Fruit fly (Drosophila melanogaster) whole organism, embryonic: ENCODE results near the gene loqs.

Experiments used
- Abd-B ChIP-seq: fragments of 200-800 bp; sonication (Bioruptor generic); optimal IDR thresholded peaks from 2 replicates; lab custom pipeline; 2018; ENCODE audit warnings: missing biosample characterization, mild to moderate bottlenecking, missing genetic modification characterization, moderate library complexity
- Awh ChIP-seq: fragments of 200-800 bp; sonication (Bioruptor generic); IDR thresholded peaks from 2 replicates; pipeline ENCODE4, ENCODE4 v1.3.6; 2022; ENCODE audit warnings: missing biosample characterization, missing genetic modification characterization
- BEAF-32 ChIP-seq: fragments of 200-800 bp; sonication (Bioruptor generic); optimal IDR thresholded peaks from 3 replicates; lab custom pipeline; 2017; ENCODE audit warnings: missing biosample characterization, missing genetic modification characterization, mild to moderate bottlenecking, moderate library complexity, missing genetic modification reagents
- CG10209 ChIP-seq: fragments of 200-800 bp; sonication (Bioruptor generic); optimal IDR thresholded peaks from 3 replicates; lab custom pipeline; 2017; ENCODE audit warnings: missing biosample characterization, mild to moderate bottlenecking, missing genetic modification characterization, missing genetic modification reagents
- CG10462 ChIP-seq: fragments of 200-800 bp; sonication (Bioruptor generic); optimal IDR thresholded peaks from 2 replicates; lab custom pipeline; 2016; ENCODE audit warnings: missing biosample characterization, missing genetic modification characterization
- CG12155 ChIP-seq: fragments of 200-800 bp; sonication (Bioruptor generic); optimal IDR thresholded peaks from 3 replicates; lab custom pipeline; 2016; ENCODE audit warnings: missing biosample characterization, missing genetic modification characterization
- CG12659 ChIP-seq: fragments of 200-800 bp; sonication (Bioruptor generic); optimal IDR thresholded peaks from 3 replicates; lab custom pipeline; 2017; ENCODE audit warnings: mild to moderate bottlenecking, missing biosample characterization, missing genetic modification reagents, missing genetic modification characterization
- CG14441 ChIP-seq: fragments of 200-800 bp; sonication (Bioruptor generic); IDR thresholded peaks from 2 replicates; pipeline ENCODE4 v1.3.6; 2022; ENCODE audit warnings: missing biosample characterization, missing genetic modification characterization
- CG17829 ChIP-seq: fragments of 200-800 bp; optimal IDR thresholded peaks from 2 replicates; lab custom pipeline; 2019; ENCODE audit warnings: missing biosample characterization, mild to moderate bottlenecking, missing genetic modification characterization, moderate library complexity
- CG18619 ChIP-seq: fragments of 200-800 bp; sonication (Bioruptor generic); optimal IDR thresholded peaks from 3 replicates; lab custom pipeline; 2017; ENCODE audit warnings: missing biosample characterization, mild to moderate bottlenecking, missing genetic modification characterization
- CG2199 ChIP-seq: fragments of 200-800 bp; sonication (Bioruptor generic); IDR thresholded peaks from 3 replicates; pipeline ENCODE4 v1.3.6; 2022; ENCODE audit warnings: missing biosample characterization, missing genetic modification characterization
- CG2678 ChIP-seq: fragments of 200-800 bp; sonication (Bioruptor generic); optimal IDR thresholded peaks from 3 replicates; lab custom pipeline; 2019; ENCODE audit warnings: missing biosample characterization, mild to moderate bottlenecking, missing genetic modification characterization, moderate library complexity
- CG31365 ChIP-seq: fragments of 200-800 bp; sonication (Bioruptor generic); optimal IDR thresholded peaks from 2 replicates; lab custom pipeline; 2018; ENCODE audit warnings: missing biosample characterization, mild to moderate bottlenecking, missing genetic modification characterization
- CG33557 ChIP-seq: fragments of 200-800 bp; sonication (Bioruptor generic); optimal IDR thresholded peaks from 2 replicates; lab custom pipeline; 2019; ENCODE audit warnings: missing biosample characterization, mild to moderate bottlenecking, missing genetic modification characterization, moderate library complexity
- CG4282 ChIP-seq: fragments of 200-800 bp; sonication (Bioruptor generic); optimal IDR thresholded peaks from 2 replicates; lab custom pipeline; 2016; ENCODE audit warnings: missing biosample characterization, missing genetic modification characterization
- CG4707 ChIP-seq: fragments of 200-800 bp; sonication (Bioruptor generic); optimal IDR thresholded peaks from 2 replicates; lab custom pipeline; 2018; ENCODE audit warnings: missing biosample characterization, mild to moderate bottlenecking, missing genetic modification characterization, moderate library complexity
- CG6854 ChIP-seq: fragments of 200-800 bp; sonication (Bioruptor generic); optimal IDR thresholded peaks from 3 replicates; lab custom pipeline; 2017; ENCODE audit warnings: missing biosample characterization, mild to moderate bottlenecking, missing genetic modification characterization
- CG7556 ChIP-seq: fragments of 200-800 bp; sonication (Bioruptor generic); optimal IDR thresholded peaks from 2 replicates; lab custom pipeline; 2017; ENCODE audit warnings: missing biosample characterization, mild to moderate bottlenecking, missing genetic modification characterization
- CG8359 ChIP-seq: fragments of 200-800 bp; sonication (Bioruptor generic); optimal IDR thresholded peaks from 2 replicates; lab custom pipeline; 2017; ENCODE audit warnings: missing biosample characterization, mild to moderate bottlenecking, missing genetic modification characterization, borderline replicate concordance
- CG8765 ChIP-seq: fragments of 200-800 bp; sonication (Bioruptor generic); IDR thresholded peaks from 2 replicates; pipeline ENCODE4 v1.3.6; 2022; ENCODE audit warnings: missing biosample characterization, missing genetic modification characterization
- CG9876 ChIP-seq: fragments of 200-800 bp; sonication (Bioruptor generic); optimal IDR thresholded peaks from 2 replicates; lab custom pipeline; 2016; ENCODE audit warnings: missing biosample characterization, missing genetic modification characterization
- CkIIα-i1 ChIP-seq: fragments of 200-800 bp; sonication (Bioruptor generic); IDR thresholded peaks from 2 replicates; pipeline ENCODE4 v1.3.6; 2022; ENCODE audit warnings: missing biosample characterization, missing genetic modification characterization
- H2.0 ChIP-seq: fragments of 200-800 bp; sonication (Bioruptor generic); IDR thresholded peaks from 2 replicates; pipeline ENCODE4 v1.3.6; 2022; ENCODE audit warnings: missing biosample characterization, missing genetic modification characterization
- HLH4C ChIP-seq: fragments of 200-800 bp; sonication (Bioruptor generic); IDR thresholded peaks from 3 replicates; pipeline ENCODE4 v1.3.6; 2022; ENCODE audit warnings: missing biosample characterization, missing genetic modification characterization; ENCODE audit not compliant: partially characterized antibody
- Hey ChIP-seq: fragments of 200-800 bp; sonication (Bioruptor generic); optimal IDR thresholded peaks from 3 replicates; lab custom pipeline; 2018; ENCODE audit warnings: missing biosample characterization, mild to moderate bottlenecking, missing genetic modification characterization
- Mad ChIP-seq: fragments of 200-800 bp; sonication (Bioruptor generic); optimal IDR thresholded peaks from 2 replicates; lab custom pipeline; 2016; ENCODE audit warnings: missing biosample characterization, missing genetic modification characterization
- Nf-YC ChIP-seq: fragments of 200-800 bp; optimal IDR thresholded peaks from 3 replicates; lab custom pipeline; 2019; ENCODE audit warnings: missing biosample characterization, mild to moderate bottlenecking, missing genetic modification characterization, moderate library complexity
- Scr ChIP-seq: fragments of 200-800 bp; sonication (Bioruptor generic); IDR thresholded peaks from 2 replicates; pipeline ENCODE4 v1.3.6; 2022; ENCODE audit warnings: missing biosample characterization, missing genetic modification characterization; ENCODE audit not compliant: partially characterized antibody
- Sin3A ChIP-seq: fragments of >200 bp; optimal IDR thresholded peaks from 2 replicates; lab custom pipeline; 2018
- btn ChIP-seq: fragments of 200-800 bp; sonication (Bioruptor generic); optimal IDR thresholded peaks from 2 replicates; lab custom pipeline; 2016; ENCODE audit warnings: missing biosample characterization, missing genetic modification characterization
- chif ChIP-seq, 2 experiments: fragments of 200-800 bp; sonication (Bioruptor generic); optimal IDR thresholded peaks; 3 replicates each; lab custom pipeline; 2016; ENCODE audit warnings: missing biosample characterization in 2 of 2, missing genetic modification characterization in 2 of 2
- dan ChIP-seq: fragments of 200-800 bp; sonication (Bioruptor generic); IDR thresholded peaks from 2 replicates; pipeline ENCODE4 v1.3.6; 2022; ENCODE audit warnings: missing biosample characterization, missing genetic modification characterization
- dpn ChIP-seq, 2 experiments: fragments of 200-800 bp; sonication (Bioruptor generic); optimal IDR thresholded peaks; 3 replicates each; lab custom pipeline; 2016; ENCODE audit warnings: missing biosample characterization in 2 of 2, missing genetic modification characterization in 2 of 2
- esg ChIP-seq: fragments of 200-800 bp; sonication (Bioruptor generic); conservative IDR thresholded peaks from 2 replicates; pipeline ENCODE4 v1.3.6; 2022; ENCODE audit warnings: missing biosample characterization, missing genetic modification characterization
- eyg ChIP-seq: fragments of 200-800 bp; sonication (Bioruptor generic); optimal IDR thresholded peaks from 3 replicates; lab custom pipeline; 2016; ENCODE audit warnings: missing biosample characterization, missing genetic modification characterization
- fd64A ChIP-seq: fragments of 200-800 bp; sonication (Bioruptor generic); optimal IDR thresholded peaks from 3 replicates; lab custom pipeline; 2018; ENCODE audit warnings: missing biosample characterization, mild to moderate bottlenecking, missing genetic modification characterization
- gce ChIP-seq: fragments of 200-800 bp; sonication (Bioruptor generic); IDR thresholded peaks from 3 replicates; pipeline ENCODE4 v1.3.6; 2022; ENCODE audit warnings: missing biosample characterization, missing genetic modification characterization
- gcm2 ChIP-seq: fragments of 200-800 bp; sonication (Bioruptor generic); optimal IDR thresholded peaks from 2 replicates; lab custom pipeline; 2016; ENCODE audit warnings: missing biosample characterization, missing genetic modification characterization
- gfzf ChIP-seq: fragments of 200-800 bp; sonication (Bioruptor generic); optimal IDR thresholded peaks from 2 replicates; lab custom pipeline; 2016; ENCODE audit warnings: missing biosample characterization, mild to moderate bottlenecking, missing genetic modification characterization, moderate library complexity
- nerfin-2 ChIP-seq: fragments of 200-800 bp; sonication (Bioruptor generic); IDR thresholded peaks from 2 replicates; pipeline ENCODE4 v1.3.6; 2022; ENCODE audit warnings: missing biosample characterization, missing genetic modification characterization; ENCODE audit not compliant: partially characterized antibody
- oc ChIP-seq: fragments of 200-800 bp; sonication (Bioruptor generic); optimal IDR thresholded peaks from 2 replicates; lab custom pipeline; 2018; ENCODE audit warnings: missing biosample characterization, mild to moderate bottlenecking, missing genetic modification characterization, moderate library complexity
- org-1 ChIP-seq: fragments of 200-800 bp; sonication (Bioruptor generic); optimal IDR thresholded peaks from 2 replicates; lab custom pipeline; 2017; ENCODE audit warnings: missing biosample characterization, missing genetic modification characterization
- otp ChIP-seq: fragments of 200-800 bp; sonication (Bioruptor generic); IDR thresholded peaks from 3 replicates; pipeline ENCODE4, ENCODE4 v1.3.6; 2022; ENCODE audit warnings: missing biosample characterization, missing genetic modification characterization
- phol ChIP-seq: fragments of 200-800 bp; sonication (Bioruptor generic); optimal IDR thresholded peaks from 3 replicates; lab custom pipeline; 2018; ENCODE audit warnings: missing biosample characterization, mild to moderate bottlenecking, missing genetic modification characterization, moderate library complexity
- pnt ChIP-seq: fragments of 200-800 bp; sonication (Bioruptor generic); optimal IDR thresholded peaks from 3 replicates; lab custom pipeline; 2016; ENCODE audit warnings: missing biosample characterization, missing genetic modification characterization
- ranshi ChIP-seq: fragments of 200-800 bp; sonication (Bioruptor generic); IDR thresholded peaks from 2 replicates; pipeline ENCODE4 v1.3.6; 2022; ENCODE audit warnings: missing biosample characterization, missing genetic modification characterization
- sc ChIP-seq, 3 experiments: fragments of >200 bp in 2 of 3; fragments of 200-800 bp in 1 of 3; sonication (Bioruptor generic) in 1 of 3; optimal IDR thresholded peaks; 2 replicates in 2 of 3; 3 replicates in 1 of 3; lab custom pipeline; 2017; ENCODE audit warnings: mild to moderate bottlenecking in 1 of 3, missing biosample characterization in 1 of 3, missing genetic modification characterization in 1 of 3, missing genetic modification reagents in 1 of 3
- sd ChIP-seq: fragments of 200-800 bp; sonication (Bioruptor generic); optimal IDR thresholded peaks from 3 replicates; lab custom pipeline; 2018; ENCODE audit warnings: missing biosample characterization, mild to moderate bottlenecking, missing genetic modification characterization, moderate library complexity
- toy ChIP-seq: fragments of 200-800 bp; sonication (Bioruptor generic); IDR thresholded peaks from 2 replicates; pipeline ENCODE4 v1.3.6; 2022; ENCODE audit warnings: missing biosample characterization, missing genetic modification characterization
- vnd ChIP-seq: fragments of 200-800 bp; sonication (Bioruptor generic); IDR thresholded peaks from 3 replicates; pipeline ENCODE4 v1.3.6; 2022; ENCODE audit warnings: missing biosample characterization, missing genetic modification characterization; ENCODE audit not compliant: partially characterized antibody
- z ChIP-seq: fragments of 200-800 bp; sonication (Bioruptor generic); IDR thresholded peaks from 3 replicates; pipeline ENCODE4 v1.3.6; 2022; ENCODE audit warnings: missing biosample characterization, missing genetic modification characterization
- zf30C ChIP-seq: fragments of 200-800 bp; sonication (Bioruptor generic); optimal IDR thresholded peaks from 3 replicates; lab custom pipeline; 2018; ENCODE audit warnings: missing biosample characterization, mild to moderate bottlenecking, missing genetic modification characterization

loqs gene

dm6 chr2L:13367378-13367777, 15.1 kb upstream of the loqs start, which contains the start of gene Tap42 (continued):
- TF ChIP-seq CG7556 (GFP tag; lab: Kevin White, UChicago) (peak; percentile 7), gcm2 (GFP tag; lab: Kevin White, UChicago) (no peak), Abd-B (no peak), CG18619 (GFP tag; lab: Kevin White, UChicago) (no peak), CG12659 (GFP tag; lab: Kevin White, UChicago) (peak; percentile 53), BEAF-32 (GFP tag; lab: Kevin White, UChicago) (peak; percentile 10), btn (GFP tag; lab: Kevin White, UChicago) (no peak), Nf-YC (peak; percentile 34), z (no peak), Awh (GFP tag; lab: Robert Waterston, UW) (no peak), pnt (no peak), CG9876 (GFP tag; lab: Kevin White, UChicago) (no peak), sc (optimal IDR thresholded peaks at IDR 0.05; lab: Kevin White, UChicago) (no peak), sc (GFP tag; optimal IDR thresholded peaks at IDR 0.05; lab: Kevin White, UChicago) (no peak), phol (tag; lab: Kevin White, UChicago) (peak; percentile 72), dpn (GFP tag; optimal IDR thresholded peaks at IDR 0.05; lab: Kevin White, UChicago) (peak in 1 of 2 experiments; percentile 6), CG31365 (tag; lab: Kevin White, UChicago) (no peak), sd (tag; lab: Kevin White, UChicago) (no peak), CG4707 (GFP tag; lab: Kevin White, UChicago) (no peak), vnd (GFP tag; lab: Robert Waterston, UW) (no peak), Mad (GFP tag; lab: Kevin White, UChicago) (peak; percentile 26), H2.0 (GFP tag; lab: Robert Waterston, UW) (no peak), toy (GFP tag; lab: Robert Waterston, UW) (no peak), fd64A (GFP tag; lab: Kevin White, UChicago) (no peak), gfzf (GFP tag; lab: Kevin White, UChicago) (peak; percentile 20), HLH4C (no peak), CG10462 (GFP tag; lab: Kevin White, UChicago) (no peak), CG4282 (GFP tag; lab: Kevin White, UChicago) (no peak), CG12155 (GFP tag; lab: Kevin White, UChicago) (peak; percentile 22), otp (GFP tag; lab: Robert Waterston, UW) (no peak), eyg (GFP tag; lab: Kevin White, UChicago) (no peak), CG2199 (no peak), CkIIα-i1 (GFP tag; lab: Robert Waterston, UW) (no peak), nerfin-2 (GFP tag; lab: Robert Waterston, UW) (no peak), esg (GFP tag; lab: Robert Waterston, UW) (no peak), ranshi (GFP tag; lab: Robert Waterston, UW) (no peak), chif (GFP tag; optimal IDR thresholded peaks at IDR 0.05; lab: Kevin White, UChicago) (no peak), CG33557 (GFP tag; lab: Kevin White, UChicago) (no peak), org-1 (GFP tag; lab: Kevin White, UChicago) (no peak)

dm6 chr2L:13368940-13369339, 13.5 kb upstream of the loqs start, which contains the start of gene CG31855:
TSS of gene CG31855 (plus strand) at chr2L:13369204.
- TF ChIP-seq CG17829 (tag; lab: Kevin White, UChicago) (peak; percentile 80), CG2678 (tag; lab: Kevin White, UChicago) (peak; percentile 81), zf30C (GFP tag; lab: Kevin White, UChicago) (no peak), dan (GFP tag; lab: Robert Waterston, UW) (no peak), CG14441 (GFP tag; lab: Robert Waterston, UW) (peak; percentile 76), gce (GFP tag; lab: Robert Waterston, UW) (peak; percentile 35; the same call in 1 of the 3 replicates), CG8765 (no peak; the same call in 1 of the 2 replicates), CG10209 (peak; percentile 76), CG8359 (GFP tag; lab: Kevin White, UChicago) (no peak), eyg (GFP tag; lab: Kevin White, UChicago) (peak; percentile 41), Hey (tag; lab: Kevin White, UChicago) (peak; percentile 28), oc (tag; lab: Kevin White, UChicago) (no peak), Sin3A (lab: Kevin White, UChicago) (no peak), Scr (GFP tag; lab: Robert Waterston, UW) (no peak), CG6854 (GFP tag; lab: Kevin White, UChicago) (peak; percentile 40)
